Fruit fly (Drosophila melanogaster) whole organism, embryonic: ENCODE measurements around the gene Arv1.

Source experiments
- Ada2b ChIP-seq: fragments of 200-800 bp; sonication (Bioruptor generic); IDR thresholded peaks from 2 replicates; pipeline ENCODE4 v1.3.6; 2022; ENCODE audit warnings: missing biosample characterization, missing genetic modification characterization
- Asciz ChIP-seq: fragments of 200-800 bp; sonication (Bioruptor generic); optimal IDR thresholded peaks from 2 replicates; lab custom pipeline; 2017; ENCODE audit warnings: missing biosample characterization, mild to moderate bottlenecking, missing genetic modification characterization, missing genetic modification reagents
- B-H2 ChIP-seq: fragments of 200-800 bp; sonication (Bioruptor generic); optimal IDR thresholded peaks from 2 replicates; lab custom pipeline; 2018; ENCODE audit warnings: missing biosample characterization, mild to moderate bottlenecking, missing genetic modification characterization
- Bdp1 ChIP-seq: fragments of 200-800 bp; sonication (Bioruptor generic); optimal IDR thresholded peaks from 3 replicates; lab custom pipeline; 2016; ENCODE audit warnings: missing biosample characterization, missing genetic modification characterization
- Blimp-1 ChIP-seq: fragments of 200-800 bp; sonication (Bioruptor generic); optimal IDR thresholded peaks from 3 replicates; lab custom pipeline; 2018; ENCODE audit warnings: missing biosample characterization, missing genetic modification characterization, mild to moderate bottlenecking, moderate library complexity, missing genetic modification reagents
- C15 ChIP-seq: fragments of 200-800 bp; sonication (Bioruptor generic); IDR thresholded peaks from 3 replicates; pipeline ENCODE4 v1.3.6; 2022; ENCODE audit warnings: missing biosample characterization, missing genetic modification characterization
- CG10267 ChIP-seq: fragments of 200-800 bp; sonication (Bioruptor generic); optimal IDR thresholded peaks from 2 replicates; lab custom pipeline; 2018; ENCODE audit warnings: missing biosample characterization, mild to moderate bottlenecking, missing genetic modification characterization, moderate library complexity
- CG10462 ChIP-seq: fragments of 200-800 bp; sonication (Bioruptor generic); optimal IDR thresholded peaks from 2 replicates; lab custom pipeline; 2016; ENCODE audit warnings: missing biosample characterization, missing genetic modification characterization
- CG10979 ChIP-seq: fragments of 200-800 bp; sonication (Bioruptor generic); optimal IDR thresholded peaks from 2 replicates; lab custom pipeline; 2018; ENCODE audit warnings: missing biosample characterization, mild to moderate bottlenecking, missing genetic modification characterization, moderate library complexity
- CG11247 ChIP-seq: fragments of 200-800 bp; sonication (Bioruptor generic); IDR thresholded peaks from 2 replicates; pipeline ENCODE4 v1.3.6; 2022; ENCODE audit warnings: missing biosample characterization, missing genetic modification characterization
- CG12659 ChIP-seq: fragments of 200-800 bp; sonication (Bioruptor generic); optimal IDR thresholded peaks from 3 replicates; lab custom pipeline; 2017; ENCODE audit warnings: mild to moderate bottlenecking, missing biosample characterization, missing genetic modification reagents, missing genetic modification characterization
- CG12942 ChIP-seq: fragments of 200-800 bp; sonication (Bioruptor generic); optimal IDR thresholded peaks from 3 replicates; lab custom pipeline; 2016; ENCODE audit warnings: missing biosample characterization, missing genetic modification characterization
- CG13287 ChIP-seq: fragments of 200-800 bp; sonication (Bioruptor generic); IDR thresholded peaks from 2 replicates; pipeline ENCODE4 v1.3.6; 2022; ENCODE audit warnings: missing biosample characterization, missing genetic modification characterization; ENCODE audit not compliant: partially characterized antibody
- CG13424 ChIP-seq: fragments of 200-800 bp; sonication (Bioruptor generic); optimal IDR thresholded peaks from 2 replicates; lab custom pipeline; 2019; ENCODE audit warnings: missing biosample characterization, mild to moderate bottlenecking, missing genetic modification characterization, moderate library complexity
- CG14014 ChIP-seq: fragments of 200-800 bp; sonication (Bioruptor generic); IDR thresholded peaks from 2 replicates; pipeline ENCODE4 v1.3.6; 2022; ENCODE audit warnings: missing biosample characterization, missing genetic modification characterization
- CG14050 ChIP-seq: fragments of 200-800 bp; sonication (Bioruptor generic); IDR thresholded peaks from 3 replicates; pipeline ENCODE4 v1.3.6; 2022; ENCODE audit warnings: missing biosample characterization, missing genetic modification characterization
- CG15696 ChIP-seq: fragments of 200-800 bp; sonication (Bioruptor generic); optimal IDR thresholded peaks from 2 replicates; lab custom pipeline; 2019; ENCODE audit warnings: missing biosample characterization, mild to moderate bottlenecking, missing genetic modification characterization, moderate library complexity
- CG1647 ChIP-seq: fragments of 200-800 bp; sonication (Bioruptor generic); optimal IDR thresholded peaks from 3 replicates; lab custom pipeline; 2016; ENCODE audit warnings: missing biosample characterization, missing genetic modification characterization
- CG17612 ChIP-seq: fragments of 200-800 bp; sonication (Bioruptor generic); IDR thresholded peaks from 2 replicates; pipeline ENCODE4 v1.3.6; 2022; ENCODE audit warnings: missing biosample characterization, missing genetic modification characterization
- CG1832 ChIP-seq: fragments of 200-800 bp; sonication (Bioruptor generic); optimal IDR thresholded peaks from 2 replicates; lab custom pipeline; 2017; ENCODE audit warnings: missing biosample characterization, mild to moderate bottlenecking, missing genetic modification characterization, inconsistent platforms
- CG18599 ChIP-seq: fragments of 200-800 bp; sonication (Bioruptor generic); optimal IDR thresholded peaks from 3 replicates; lab custom pipeline; 2017; ENCODE audit warnings: missing biosample characterization, missing genetic modification characterization, mild to moderate bottlenecking, moderate library complexity, missing genetic modification reagents
- CG2116 ChIP-seq: fragments of 200-800 bp; sonication (Bioruptor generic); optimal IDR thresholded peaks from 3 replicates; lab custom pipeline; 2018; ENCODE audit warnings: missing biosample characterization, mild to moderate bottlenecking, missing genetic modification characterization
- CG31224 ChIP-seq: fragments of 200-800 bp; sonication (Bioruptor generic); IDR thresholded peaks from 2 replicates; pipeline ENCODE4 v1.3.6; 2022; ENCODE audit warnings: missing biosample characterization, missing genetic modification characterization
- CG33557 ChIP-seq: fragments of 200-800 bp; sonication (Bioruptor generic); optimal IDR thresholded peaks from 2 replicates; lab custom pipeline; 2019; ENCODE audit warnings: missing biosample characterization, mild to moderate bottlenecking, missing genetic modification characterization, moderate library complexity
- CG6272 ChIP-seq: fragments of 200-800 bp; sonication (Bioruptor generic); IDR thresholded peaks from 2 replicates; pipeline ENCODE4 v1.3.6; 2022; ENCODE audit warnings: missing biosample characterization, missing genetic modification characterization
- CG9609 ChIP-seq: fragments of 200-800 bp; sonication (Bioruptor generic); optimal IDR thresholded peaks from 3 replicates; lab custom pipeline; 2016; ENCODE audit warnings: missing biosample characterization, missing genetic modification characterization
- HLH4C ChIP-seq: fragments of 200-800 bp; sonication (Bioruptor generic); IDR thresholded peaks from 3 replicates; pipeline ENCODE4 v1.3.6; 2022; ENCODE audit warnings: missing biosample characterization, missing genetic modification characterization; ENCODE audit not compliant: partially characterized antibody
- HLH54F ChIP-seq: fragments of 200-800 bp; sonication (Bioruptor generic); optimal IDR thresholded peaks from 3 replicates; lab custom pipeline; 2016; ENCODE audit warnings: missing biosample characterization, missing genetic modification characterization
- Hsf ChIP-seq: fragments of 200-800 bp; sonication (Bioruptor generic); optimal IDR thresholded peaks from 3 replicates; lab custom pipeline; 2016; ENCODE audit warnings: missing biosample characterization, missing genetic modification characterization
- Max ChIP-seq: fragments of 200-800 bp; sonication (Bioruptor generic); optimal IDR thresholded peaks from 2 replicates; lab custom pipeline; 2016; ENCODE audit warnings: missing biosample characterization, mild to moderate bottlenecking, missing genetic modification characterization
- NK7.1 ChIP-seq: fragments of 200-800 bp; sonication (Bioruptor generic); optimal IDR thresholded peaks from 3 replicates; lab custom pipeline; 2016; ENCODE audit warnings: missing biosample characterization, missing genetic modification characterization
- NfI ChIP-seq: fragments of 200-800 bp; sonication (Bioruptor generic); optimal IDR thresholded peaks from 3 replicates; lab custom pipeline; 2018; ENCODE audit warnings: missing biosample characterization, mild to moderate bottlenecking, missing genetic modification characterization, moderate library complexity
- Spps ChIP-seq: fragments of 200-800 bp; sonication (Bioruptor generic); optimal IDR thresholded peaks from 2 replicates; lab custom pipeline; 2018; ENCODE audit warnings: missing biosample characterization, mild to moderate bottlenecking, missing genetic modification characterization
- TFAM ChIP-seq: fragments of 200-800 bp; sonication (Bioruptor generic); optimal IDR thresholded peaks from 2 replicates; lab custom pipeline; 2017; ENCODE audit warnings: missing biosample characterization, missing genetic modification characterization, inconsistent platforms
- Trl ChIP-seq, 3 experiments: fragments of >200 bp in 2 of 3; fragments of 200-800 bp in 1 of 3; sonication (Bioruptor generic) in 1 of 3; optimal IDR thresholded peaks; 2 replicates in 1 of 3; 3 replicates in 2 of 3; lab custom pipeline; 2016 to 2017; ENCODE audit warnings: missing biosample characterization in 1 of 3, missing genetic modification characterization in 1 of 3
- ara ChIP-seq: fragments of 200-800 bp; sonication (Bioruptor generic); IDR thresholded peaks from 2 replicates; pipeline ENCODE4 v1.3.6; 2022; ENCODE audit warnings: missing biosample characterization, missing genetic modification characterization
- btn ChIP-seq: fragments of 200-800 bp; sonication (Bioruptor generic); optimal IDR thresholded peaks from 2 replicates; lab custom pipeline; 2016; ENCODE audit warnings: missing biosample characterization, missing genetic modification characterization
- cad ChIP-seq: fragments of >200 bp; optimal IDR thresholded peaks from 2 replicates; lab custom pipeline; 2017; ENCODE audit warnings: missing biosample characterization, missing genetic modification characterization
- cato ChIP-seq: fragments of 200-800 bp; sonication (Bioruptor generic); optimal IDR thresholded peaks from 2 replicates; lab custom pipeline; 2016; ENCODE audit warnings: missing biosample characterization, missing genetic modification characterization, borderline replicate concordance
- ems ChIP-seq: fragments of 200-800 bp; sonication (Bioruptor generic); optimal IDR thresholded peaks from 3 replicates; lab custom pipeline; 2016; ENCODE audit warnings: missing biosample characterization, missing genetic modification characterization
- eve ChIP-seq, 2 experiments: fragments of >200 bp; optimal IDR thresholded peaks; 2 replicates each; lab custom pipeline; 2017; ENCODE audit warnings: missing biosample characterization in 2 of 2, missing genetic modification characterization in 2 of 2
- eyg ChIP-seq: fragments of 200-800 bp; sonication (Bioruptor generic); optimal IDR thresholded peaks from 3 replicates; lab custom pipeline; 2016; ENCODE audit warnings: missing biosample characterization, missing genetic modification characterization
- fu2 ChIP-seq: fragments of 200-800 bp; sonication (Bioruptor generic); optimal IDR thresholded peaks from 2 replicates; lab custom pipeline; 2016; ENCODE audit warnings: missing biosample characterization, missing genetic modification characterization
- gce ChIP-seq: fragments of 200-800 bp; sonication (Bioruptor generic); IDR thresholded peaks from 3 replicates; pipeline ENCODE4 v1.3.6; 2022; ENCODE audit warnings: missing biosample characterization, missing genetic modification characterization
- jumu ChIP-seq: fragments of 200-800 bp; sonication (Bioruptor generic); optimal IDR thresholded peaks from 3 replicates; lab custom pipeline; 2016; ENCODE audit warnings: missing biosample characterization, missing genetic modification characterization
- mirr ChIP-seq: fragments of 200-800 bp; sonication (Bioruptor generic); optimal IDR thresholded peaks from 3 replicates; lab custom pipeline; 2018; ENCODE audit warnings: missing biosample characterization, mild to moderate bottlenecking, missing genetic modification characterization
- oc ChIP-seq: fragments of 200-800 bp; sonication (Bioruptor generic); optimal IDR thresholded peaks from 2 replicates; lab custom pipeline; 2018; ENCODE audit warnings: missing biosample characterization, mild to moderate bottlenecking, missing genetic modification characterization, moderate library complexity
- onecut ChIP-seq: fragments of 200-800 bp; sonication (Bioruptor generic); IDR thresholded peaks from 2 replicates; pipeline ENCODE4 v1.3.6; 2022; ENCODE audit warnings: missing biosample characterization, missing genetic modification characterization
- phol ChIP-seq: fragments of 200-800 bp; sonication (Bioruptor generic); optimal IDR thresholded peaks from 3 replicates; lab custom pipeline; 2018; ENCODE audit warnings: missing biosample characterization, mild to moderate bottlenecking, missing genetic modification characterization, moderate library complexity
- psq ChIP-seq: fragments of 200-800 bp; sonication (Bioruptor generic); optimal IDR thresholded peaks from 2 replicates; lab custom pipeline; 2017; ENCODE audit warnings: missing biosample characterization, missing genetic modification characterization
- yki ChIP-seq: fragments of >200 bp; optimal IDR thresholded peaks from 3 replicates; lab custom pipeline; 2018
- zfh1 ChIP-seq: fragments of 200-800 bp; sonication (Bioruptor generic); IDR thresholded peaks from 3 replicates; pipeline ENCODE4 v1.3.6; 2022; ENCODE audit warnings: missing biosample characterization, missing genetic modification characterization

Gene Arv1

DNA sequence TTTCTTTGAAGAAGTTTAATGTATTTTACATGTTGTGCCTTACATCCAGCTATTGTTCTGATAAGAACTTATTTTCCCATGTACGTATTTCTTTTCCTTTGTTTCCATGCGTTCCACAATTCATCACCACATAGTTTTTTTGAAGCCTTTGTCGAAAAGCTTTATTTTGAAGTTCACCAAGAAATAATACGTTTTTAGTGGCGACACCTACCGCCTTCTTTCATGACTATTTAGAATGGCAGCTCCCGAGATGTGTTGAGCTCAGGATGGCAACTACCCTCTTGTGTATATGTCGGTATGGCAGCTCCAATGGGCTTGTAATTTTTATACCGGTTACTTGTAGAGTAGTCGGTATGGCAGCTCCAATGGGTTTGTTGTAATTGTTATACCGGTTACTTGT is 45.3 kb downstream of the Arv1 start (continued):
- TF ChIP-seq CG6272 (no peak), CG12659 (GFP tag; lab: Kevin White, UChicago) (peak; percentile 58), yki (lab: Kevin White, UChicago) (no peak), CG10462 (GFP tag; lab: Kevin White, UChicago) (no peak), onecut (GFP tag; lab: Robert Waterston, UW) (no peak), psq (GFP tag; lab: Kevin White, UChicago) (no peak), CG10979 (tag; lab: Kevin White, UChicago) (no peak), B-H2 (peak; percentile 50), CG2116 (GFP tag; lab: Kevin White, UChicago) (peak; percentile 68), CG13424 (tag; lab: Kevin White, UChicago) (peak; percentile 38), CG18599 (GFP tag; lab: Kevin White, UChicago) (no peak), phol (tag; lab: Kevin White, UChicago) (peak; percentile 53), CG11247 (GFP tag; lab: Robert Waterston, UW) (no peak), CG17612 (no peak), NfI (GFP tag; lab: Kevin White, UChicago) (peak; percentile 18), oc (tag; lab: Kevin White, UChicago) (no peak), CG10267 (tag; lab: Kevin White, UChicago) (peak; percentile 79), C15 (GFP tag; lab: Robert Waterston, UW) (no peak), ara (no peak), CG14014 (GFP tag; lab: Robert Waterston, UW) (no peak), CG12942 (GFP tag; lab: Kevin White, UChicago) (no peak), fu2 (GFP tag; lab: Kevin White, UChicago) (peak; percentile 19), ems (GFP tag; lab: Kevin White, UChicago) (no peak), TFAM (GFP tag; lab: Kevin White, UChicago) (no peak), CG14050 (GFP tag; lab: Robert Waterston, UW) (no peak), CG33557 (GFP tag; lab: Kevin White, UChicago) (no peak), Max (GFP tag; lab: Kevin White, UChicago) (no peak), CG13287 (peak; percentile 60), Spps (tag; lab: Kevin White, UChicago) (no peak), Ada2b (GFP tag; lab: Robert Waterston, UW) (no peak), mirr (GFP tag; lab: Kevin White, UChicago) (no peak), HLH54F (GFP tag; lab: Kevin White, UChicago) (no peak), NK7.1 (GFP tag; lab: Kevin White, UChicago) (no peak), Asciz (GFP tag; lab: Kevin White, UChicago) (no peak), Trl (optimal IDR thresholded peaks at IDR 0.05; lab: Kevin White, UChicago) (no peak), Trl (GFP tag; optimal IDR thresholded peaks at IDR 0.05; lab: Kevin White, UChicago) (peak; percentile 9), eyg (GFP tag; lab: Kevin White, UChicago) (no peak), CG1647 (GFP tag; lab: Kevin White, UChicago) (no peak), Blimp-1 (no peak), gce (GFP tag; lab: Robert Waterston, UW) (no peak), CG31224 (GFP tag; lab: Robert Waterston, UW) (no peak), btn (GFP tag; lab: Kevin White, UChicago) (no peak), CG15696 (tag; lab: Kevin White, UChicago) (peak; percentile 62), CG9609 (GFP tag; lab: Kevin White, UChicago) (no peak), HLH4C (GFP tag; lab: Robert Waterston, UW) (no peak), cad (GFP tag; lab: Kevin White, UChicago) (no peak), Hsf (GFP tag; lab: Kevin White, UChicago) (peak; percentile 44), CG1832 (GFP tag; lab: Kevin White, UChicago) (no peak), eve (GFP tag; optimal IDR thresholded peaks at IDR 0.05; lab: Kevin White, UChicago) (peak in 1 of 2 experiments; percentile 35), zfh1 (GFP tag; lab: Robert Waterston, UW) (no peak), cato (GFP tag; lab: Kevin White, UChicago) (no peak), Bdp1 (GFP tag; lab: Kevin White, UChicago) (no peak), jumu (GFP tag; lab: Kevin White, UChicago) (peak; percentile 38)
